Worm (Caenorhabditis elegans) whole organism, midembryonic: ENCODE measurements around the gene nlp-27.

Experiments used
- T22C8.4 ChIP-seq: fragments of 200-800 bp; sonication (Bioruptor generic); IDR thresholded peaks from 2 replicates; pipeline ENCODE4 v1.3.6; 2022; ENCODE audit warnings: missing genetic modification characterization, missing compliant biosample characterization
- klf-2 ChIP-seq: fragments of 200-800 bp; sonication (Bioruptor generic); conservative IDR thresholded peaks from 2 replicates; pipeline ENCODE4 v1.3.6; 2022; ENCODE audit warnings: missing genetic modification reagents, missing genetic modification characterization, missing compliant biosample characterization
- tab-1 ChIP-seq: fragments of 200-800 bp; sonication (Bioruptor generic); IDR thresholded peaks from 2 replicates; pipeline ENCODE4 v1.3.6; 2022; ENCODE audit warnings: missing genetic modification characterization, missing compliant biosample characterization
- ztf-29 ChIP-seq: fragments of 200-800 bp; sonication (Bioruptor generic); IDR thresholded peaks from 2 replicates; pipeline ENCODE4 v1.3.6; 2022; ENCODE audit warnings: missing genetic modification reagents, missing genetic modification characterization, missing compliant biosample characterization

- TF ChIP-seq ztf-29 (no peak), T22C8.4 (GFP tag; lab: Robert Waterston, UW) (no peak), klf-2 (no peak), tab-1 (GFP tag; lab: Robert Waterston, UW) (no peak)
Observed at ce11 chrV:4035811-4036210, 46.6 kb downstream of the nlp-27 start, which contains the start of gene C49G7.13.
